Worm (Caenorhabditis elegans) whole organism, midembryonic: ENCODE measurements around the gene C17H11.4.
A peak's percentile ranks its signal among the peaks of the same experiment; 100 is the strongest.

Experiments
- T22C8.4 ChIP-seq: fragments of 200-800 bp; sonication (Bioruptor generic); IDR thresholded peaks from 2 replicates; pipeline ENCODE4 v1.3.6; 2022; ENCODE audit warnings: missing genetic modification characterization, missing compliant biosample characterization
- flt-1 ChIP-seq: fragments of 200-800 bp; sonication (Bioruptor generic); IDR thresholded peaks from 2 replicates; pipeline ENCODE4 v1.3.6; 2022; ENCODE audit warnings: missing genetic modification characterization, missing compliant biosample characterization
- klf-2 ChIP-seq: fragments of 200-800 bp; sonication (Bioruptor generic); conservative IDR thresholded peaks from 2 replicates; pipeline ENCODE4 v1.3.6; 2022; ENCODE audit warnings: missing genetic modification reagents, missing genetic modification characterization, missing compliant biosample characterization
- ref-1 ChIP-seq: fragments of 200-800 bp; sonication (Bioruptor generic); conservative IDR thresholded peaks from 2 replicates; pipeline ENCODE4 v1.3.6; 2022; ENCODE audit warnings: missing genetic modification reagents, missing genetic modification characterization, missing compliant biosample characterization
- tab-1 ChIP-seq: fragments of 200-800 bp; sonication (Bioruptor generic); IDR thresholded peaks from 2 replicates; pipeline ENCODE4 v1.3.6; 2022; ENCODE audit warnings: missing genetic modification characterization, missing compliant biosample characterization

DNA sequence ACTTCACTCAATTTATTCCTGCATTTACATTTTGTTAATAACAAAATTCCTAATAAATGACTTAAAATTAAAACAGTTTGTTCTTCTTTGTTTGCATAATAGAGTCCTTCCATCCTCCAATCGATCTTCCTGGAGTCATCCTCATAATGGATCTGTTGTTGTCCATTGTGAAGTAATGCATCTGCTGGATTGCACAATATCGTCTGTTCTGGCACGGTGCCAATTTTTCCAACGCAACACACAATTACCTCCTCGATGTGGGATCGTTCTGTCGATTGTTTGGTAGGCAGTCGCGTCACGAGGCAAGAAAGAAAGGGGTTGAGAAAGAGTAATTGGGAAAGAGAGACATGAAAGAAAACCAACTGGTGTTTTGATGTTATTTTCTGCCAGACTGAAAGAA is 21.4 kb downstream of the C17H11.4 start:
- TF ChIP-seq flt-1 (0 out of 2 replicates have a peak, but pooled peaks have one; percentile 22), ref-1 (GFP tag; lab: Robert Waterston, UW) (no peak), T22C8.4 (no peak), tab-1 (no peak), klf-2 (GFP tag; lab: Robert Waterston, UW) (no peak)
